Worm (Caenorhabditis elegans) whole organism, L4 larva: ENCODE measurements around the gene calu-1.

ENCODE experiments used
- ceh-82 ChIP-seq: sonication (generic microtip); optimal IDR thresholded peaks from 2 replicates; lab custom pipeline; 2017; ENCODE audit warnings: missing biosample characterization, missing genetic modification characterization
- hmg-1.1 ChIP-seq: fragments of 200-800 bp; sonication (Bioruptor generic); IDR thresholded peaks from 2 replicates; pipeline ENCODE4 v1.3.6; 2022; ENCODE audit warnings: missing genetic modification reagents, missing genetic modification characterization, missing compliant biosample characterization
- mdl-1 ChIP-seq, 2 experiments: fragments of 150-350 bp in 1 of 2; sonication (generic microtip) in 1 of 2; optimal IDR thresholded peaks; 2 replicates each; lab custom pipeline; 2014 to 2017; ENCODE audit warnings: missing biosample characterization in 2 of 2, missing genetic modification characterization in 2 of 2
- nhr-48 ChIP-seq: sonication (generic microtip); optimal IDR thresholded peaks from 2 replicates; lab custom pipeline; 2016; ENCODE audit warnings: mild to moderate bottlenecking, missing genetic modification characterization, missing compliant biosample characterization
- snpc-4 ChIP-seq: fragments of 150-350 bp; optimal IDR thresholded peaks from 2 replicates; lab custom pipeline; 2014; ENCODE audit warnings: missing biosample characterization, missing genetic modification characterization

- TF ChIP-seq ceh-82 (tag; lab: Kevin White, UChicago) (no peak), hmg-1.1 (GFP tag; lab: Robert Waterston, UW) (no peak), mdl-1 (tag; optimal IDR thresholded peaks at IDR 0.05; lab: Kevin White, UChicago) (no peak), snpc-4 (no peak), nhr-48 (tag; lab: Kevin White, UChicago) (no peak)
Measured at ce11 chrX:5006972-5007371, 36.3 kb upstream of the calu-1 start.
